Fruit fly (Drosophila melanogaster): ENCODE results near the gene Serinc.

Serinc gene

DNA sequence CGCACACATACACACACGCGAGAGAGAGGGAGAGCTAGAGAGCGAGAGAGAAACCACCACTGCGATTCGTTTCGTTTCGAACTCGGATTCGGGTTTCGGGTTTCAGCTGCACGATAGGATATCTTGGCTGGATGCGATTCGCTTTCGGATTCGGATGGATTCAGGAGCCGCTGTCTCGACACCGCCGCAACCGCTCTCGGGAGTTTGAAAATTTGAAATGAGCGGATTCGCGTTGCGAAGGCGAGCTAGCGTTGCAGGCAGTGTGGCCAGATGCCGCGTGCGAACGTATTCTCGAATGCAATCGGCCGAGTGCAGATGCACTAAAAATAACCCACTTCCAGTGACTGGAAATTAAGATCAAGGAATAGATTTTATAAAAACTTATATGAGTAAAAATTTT, 956 bp upstream of the Serinc start, which contains the start of gene fax (continued):
- TF ChIP-seq ara (GFP tag; IDR thresholded peaks at IDR 0.05) (no peak), CG6854 (GFP tag; optimal IDR thresholded peaks at IDR 0.05) (peak; percentile 60), tna (GFP tag; IDR thresholded peaks at IDR 0.05; ENCODE audit: partially characterized antibody) (peak; percentile 46), tx (GFP tag; optimal IDR thresholded peaks at IDR 0.05) (no peak), H2.0 (GFP tag; IDR thresholded peaks at IDR 0.05) (no peak), CG9817 (tag; optimal IDR thresholded peaks at IDR 0.05) (no peak), CG30020 (tag; optimal IDR thresholded peaks at IDR 0.05) (peak; percentile 4), CG10267 (tag; optimal IDR thresholded peaks at IDR 0.05) (peak; percentile 50), CG9437 (GFP tag; optimal IDR thresholded peaks at IDR 0.05) (no peak), CG12155 (GFP tag; optimal IDR thresholded peaks at IDR 0.05) (no peak), crol (GFP tag; IDR thresholded peaks at IDR 0.05) (no peak), CG4617 (GFP tag; optimal IDR thresholded peaks at IDR 0.05; ENCODE audit: borderline replicate concordance) (no peak), Nf-YA (GFP tag; IDR thresholded peaks at IDR 0.05) (no peak), TFAM (GFP tag; optimal IDR thresholded peaks at IDR 0.05) (no peak), da (GFP tag; optimal IDR thresholded peaks at IDR 0.05) (no peak), ewg (GFP tag; optimal IDR thresholded peaks at IDR 0.05) (peak; percentile 49), gsb-n (tag; optimal IDR thresholded peaks at IDR 0.05) (peak; percentile 75), CG11560 (tag; IDR thresholded peaks at IDR 0.05) (no peak), CG2120 (GFP tag; optimal IDR thresholded peaks at IDR 0.05) (peak; percentile 0), CG14710 (tag; optimal IDR thresholded peaks at IDR 0.05) (peak; percentile 87), tin (GFP tag; optimal IDR thresholded peaks at IDR 0.05) (no peak), emc (GFP tag; optimal IDR thresholded peaks at IDR 0.05) (no peak), CG10321 (GFP tag; IDR thresholded peaks at IDR 0.05) (no peak), CG12769 (tag; optimal IDR thresholded peaks at IDR 0.05) (no peak), ranshi (GFP tag; IDR thresholded peaks at IDR 0.05) (no peak), lola (GFP tag; optimal IDR thresholded peaks at IDR 0.05) (no peak), Med (GFP tag) (peak; percentile 92), CG17359 (tag; optimal IDR thresholded peaks at IDR 0.05) (no peak), CG6813 (GFP tag; optimal IDR thresholded peaks at IDR 0.05) (no peak), CG4404 (GFP tag; IDR thresholded peaks at IDR 0.05) (no peak), Drgx (GFP tag; IDR thresholded peaks at IDR 0.05) (peak; percentile 40), CG16813 (GFP tag; IDR thresholded peaks at IDR 0.05; ENCODE audit: partially characterized antibody) (0 out of 3 replicates have a peak, but pooled peaks have one; percentile 8), CG34224 (GFP tag; IDR thresholded peaks at IDR 0.05; ENCODE audit: partially characterized antibody) (peak; percentile 61), p53 (GFP tag; optimal IDR thresholded peaks at IDR 0.05) (no peak), bigmax (GFP tag; optimal IDR thresholded peaks at IDR 0.05) (no peak), CG10979 (tag; optimal IDR thresholded peaks at IDR 0.05) (peak; percentile 41), Asciz (GFP tag; optimal IDR thresholded peaks at IDR 0.05) (peak; percentile 17), Ets65A (GFP tag) (no peak), CG7271 (tag; optimal IDR thresholded peaks at IDR 0.05) (peak; percentile 43), CG18599 (GFP tag; optimal IDR thresholded peaks at IDR 0.05) (peak; percentile 48), CG13296 (GFP tag; optimal IDR thresholded peaks at IDR 0.05) (peak; percentile 48), gcm (GFP tag; optimal IDR thresholded peaks at IDR 0.05) (peak; percentile 37), CG31441 (GFP tag; IDR thresholded peaks at IDR 0.05) (no peak; the same call in 1 of the 2 replicates), CG7928 (GFP tag; optimal IDR thresholded peaks at IDR 0.05) (no peak), abd-A (tag; optimal IDR thresholded peaks at IDR 0.05) (no peak), hbn (GFP tag; IDR thresholded peaks at IDR 0.05; ENCODE audit: partially characterized antibody) (no peak; the same call in none of the 2 replicates), ind (GFP tag; optimal IDR thresholded peaks at IDR 0.05) (no peak), ATbp (GFP tag; optimal IDR thresholded peaks at IDR 0.05) (no peak), toy (GFP tag; IDR thresholded peaks at IDR 0.05) (no peak), CG31388 (GFP tag; optimal IDR thresholded peaks at IDR 0.05) (no peak), z (GFP tag; IDR thresholded peaks at IDR 0.05) (no peak)

All from whole organism, embryonic.